Worm (Caenorhabditis elegans) whole organism, L2 larva: ENCODE results near the gene prp-38.

ENCODE experiments used
- C34F6.9 ChIP-seq: fragments of 150-350 bp; optimal IDR thresholded peaks from 2 replicates; lab custom pipeline; 2014; ENCODE audit warnings: missing biosample characterization, missing genetic modification characterization
- F13H6.1 ChIP-seq: sonication (generic microtip); optimal IDR thresholded peaks from 2 replicates; lab custom pipeline; 2016; ENCODE audit warnings: missing genetic modification characterization, missing compliant biosample characterization
- R02D3.7 ChIP-seq: fragments of 150-350 bp; optimal IDR thresholded peaks from 2 replicates; lab custom pipeline; 2014; ENCODE audit warnings: missing biosample characterization, missing genetic modification characterization
- Y55F3AM.14 ChIP-seq: fragments of 200-800 bp; sonication (Bioruptor generic); optimal IDR thresholded peaks from 2 replicates; lab custom pipeline; 2018; ENCODE audit warnings: mild to moderate bottlenecking, missing genetic modification characterization, missing compliant biosample characterization
- ZK546.5 ChIP-seq: sonication (generic microtip); optimal IDR thresholded peaks from 2 replicates; lab custom pipeline; 2017; ENCODE audit warnings: missing biosample characterization, missing genetic modification characterization
- alr-1 ChIP-seq: fragments of 150-350 bp; optimal IDR thresholded peaks from 2 replicates; lab custom pipeline; 2014; ENCODE audit warnings: missing biosample characterization, missing genetic modification characterization
- aly-2 ChIP-seq: fragments of 150-350 bp; optimal IDR thresholded peaks from 2 replicates; lab custom pipeline; 2014; ENCODE audit warnings: missing biosample characterization, missing genetic modification characterization
- ama-1 ChIP-seq: fragments of 150-350 bp; optimal IDR thresholded peaks from 2 replicates; lab custom pipeline; 2018; ENCODE audit warnings: inconsistent platforms
- blmp-1 ChIP-seq: sonication (generic microtip); optimal IDR thresholded peaks from 2 replicates; lab custom pipeline; 2017; ENCODE audit warnings: missing genetic modification characterization, mild to moderate bottlenecking, missing compliant biosample characterization, antibody characterized with exemption, moderate library complexity; ENCODE audit not compliant: insufficient read depth
- ceh-16 ChIP-seq: fragments of 150-350 bp; optimal IDR thresholded peaks from 2 replicates; lab custom pipeline; 2014; ENCODE audit warnings: missing biosample characterization, missing genetic modification characterization
- ceh-82 ChIP-seq: fragments of 150-350 bp; optimal IDR thresholded peaks from 2 replicates; lab custom pipeline; 2014; ENCODE audit warnings: missing biosample characterization, missing genetic modification characterization
- crh-2 ChIP-seq: sonication (generic microtip); optimal IDR thresholded peaks from 2 replicates; lab custom pipeline; 2017; ENCODE audit warnings: missing biosample characterization, missing genetic modification characterization
- dmd-4 ChIP-seq: sonication (generic microtip); optimal IDR thresholded peaks from 2 replicates; lab custom pipeline; 2017; ENCODE audit warnings: missing biosample characterization, missing genetic modification characterization
- egl-27 ChIP-seq: sonication (generic microtip); optimal IDR thresholded peaks from 3 replicates; lab custom pipeline; 2017; ENCODE audit warnings: missing biosample characterization, missing genetic modification reagents, missing genetic modification characterization
- elt-1 ChIP-seq: fragments of 150-350 bp; optimal IDR thresholded peaks from 2 replicates; lab custom pipeline; 2014; ENCODE audit warnings: missing biosample characterization, missing genetic modification characterization
- elt-3 ChIP-seq: sonication (generic microtip); optimal IDR thresholded peaks from 2 replicates; lab custom pipeline; 2017; ENCODE audit warnings: missing biosample characterization, missing genetic modification characterization
- fos-1 ChIP-seq: fragments of 150-350 bp; optimal IDR thresholded peaks from 2 replicates; lab custom pipeline; 2014; ENCODE audit warnings: missing biosample characterization, missing genetic modification characterization
- gmeb-1 ChIP-seq: fragments of 150-350 bp; optimal IDR thresholded peaks from 2 replicates; lab custom pipeline; 2014; ENCODE audit warnings: missing biosample characterization, missing genetic modification characterization
- lin-11 ChIP-seq: fragments of 150-350 bp; sonication (generic microtip); optimal IDR thresholded peaks from 2 replicates; lab custom pipeline; 2014; ENCODE audit warnings: missing biosample characterization, missing genetic modification characterization, inconsistent platforms, mixed read lengths
- lin-13 ChIP-seq: fragments of 150-350 bp; optimal IDR thresholded peaks from 2 replicates; lab custom pipeline; 2014; ENCODE audit warnings: missing biosample characterization, missing genetic modification reagents, missing genetic modification characterization
- lin-39 ChIP-seq: fragments of 150-350 bp; optimal IDR thresholded peaks from 2 replicates; lab custom pipeline; 2014; ENCODE audit warnings: missing biosample characterization, missing genetic modification reagents, missing genetic modification characterization
- lsy-2 ChIP-seq, 2 experiments: fragments of 150-350 bp in 1 of 2; sonication (generic microtip) in 1 of 2; optimal IDR thresholded peaks; 2 replicates each; lab custom pipeline; 2014 to 2017; ENCODE audit warnings: missing biosample characterization in 2 of 2, missing genetic modification characterization in 2 of 2
- mab-5 ChIP-seq: fragments of 150-350 bp; optimal IDR thresholded peaks from 2 replicates; lab custom pipeline; 2014; ENCODE audit warnings: missing biosample characterization, missing genetic modification characterization
- mbf-1 ChIP-seq: sonication (generic microtip); optimal IDR thresholded peaks from 2 replicates; lab custom pipeline; 2017; ENCODE audit warnings: missing biosample characterization, missing genetic modification characterization
- mdl-1 ChIP-seq, 2 experiments: fragments of 150-350 bp in 1 of 2; sonication (generic microtip) in 1 of 2; optimal IDR thresholded peaks; 2 replicates each; lab custom pipeline; 2017; ENCODE audit warnings: missing biosample characterization in 2 of 2, missing genetic modification characterization in 2 of 2
- nhr-10 ChIP-seq: sonication (generic microtip); optimal IDR thresholded peaks from 2 replicates; lab custom pipeline; 2017; ENCODE audit warnings: missing biosample characterization, missing genetic modification characterization
- nhr-11 ChIP-seq: fragments of 150-350 bp; optimal IDR thresholded peaks from 2 replicates; lab custom pipeline; 2014; ENCODE audit warnings: missing biosample characterization, missing genetic modification characterization
- nhr-12 ChIP-seq: fragments of 150-350 bp; optimal IDR thresholded peaks from 2 replicates; lab custom pipeline; 2014; ENCODE audit warnings: missing biosample characterization, missing genetic modification characterization
- nhr-129 ChIP-seq: fragments of 150-350 bp; optimal IDR thresholded peaks from 2 replicates; lab custom pipeline; 2014; ENCODE audit warnings: missing biosample characterization, missing genetic modification characterization
- nhr-21 ChIP-seq: fragments of 150-350 bp; optimal IDR thresholded peaks from 2 replicates; lab custom pipeline; 2014; ENCODE audit warnings: missing biosample characterization, missing genetic modification characterization
- nhr-23 ChIP-seq: fragments of 150-350 bp; optimal IDR thresholded peaks from 2 replicates; lab custom pipeline; 2014; ENCODE audit warnings: missing biosample characterization, missing genetic modification reagents, missing genetic modification characterization
- nhr-237 ChIP-seq: fragments of 150-350 bp; optimal IDR thresholded peaks from 2 replicates; lab custom pipeline; 2014; ENCODE audit warnings: missing biosample characterization, missing genetic modification characterization
- nhr-25 ChIP-seq: fragments of 150-350 bp; sonication (generic microtip); optimal IDR thresholded peaks from 3 replicates; lab custom pipeline; 2014; ENCODE audit warnings: missing biosample characterization, missing genetic modification characterization
- nhr-6 ChIP-seq: fragments of 150-350 bp; optimal IDR thresholded peaks from 2 replicates; lab custom pipeline; 2014; ENCODE audit warnings: missing biosample characterization, missing genetic modification characterization
- nhr-77 ChIP-seq: fragments of 150-350 bp; optimal IDR thresholded peaks from 2 replicates; lab custom pipeline; 2014; ENCODE audit warnings: missing biosample characterization, missing genetic modification characterization
- peb-1 ChIP-seq: fragments of 150-350 bp; optimal IDR thresholded peaks from 2 replicates; lab custom pipeline; 2014; ENCODE audit warnings: missing biosample characterization, missing genetic modification characterization
- sem-4 ChIP-seq: fragments of 150-350 bp; optimal IDR thresholded peaks from 2 replicates; lab custom pipeline; 2014; ENCODE audit warnings: missing biosample characterization, missing genetic modification reagents, missing genetic modification characterization
- skn-1 ChIP-seq: sonication (generic microtip); optimal IDR thresholded peaks from 2 replicates; lab custom pipeline; 2017; ENCODE audit warnings: missing biosample characterization, missing genetic modification characterization
- sma-3 ChIP-seq: sonication (generic microtip); optimal IDR thresholded peaks from 2 replicates; lab custom pipeline; 2016; ENCODE audit warnings: missing genetic modification reagents, missing genetic modification characterization, missing compliant biosample characterization
- sma-9 ChIP-seq, 2 experiments: fragments of 150-350 bp in 1 of 2; sonication (generic microtip) in 1 of 2; optimal IDR thresholded peaks; 2 replicates each; lab custom pipeline; 2014 to 2016; ENCODE audit warnings: missing genetic modification characterization in 2 of 2, mild to moderate bottlenecking in 1 of 2, missing biosample characterization in 1 of 2, missing compliant biosample characterization in 1 of 2, missing genetic modification reagents in 1 of 2, moderate library complexity in 1 of 2
- snpc-4 ChIP-seq: fragments of 150-350 bp; optimal IDR thresholded peaks from 2 replicates; lab custom pipeline; 2014; ENCODE audit warnings: missing biosample characterization, missing genetic modification characterization
- unc-39 ChIP-seq: fragments of 150-350 bp; optimal IDR thresholded peaks from 2 replicates; lab custom pipeline; 2014; ENCODE audit warnings: missing biosample characterization, missing genetic modification characterization
- unc-55 ChIP-seq: fragments of 150-350 bp; sonication (generic microtip); optimal IDR thresholded peaks from 3 replicates; lab custom pipeline; 2014; ENCODE audit warnings: missing biosample characterization, missing genetic modification reagents, missing genetic modification characterization
- unc-62 ChIP-seq: fragments of 150-350 bp; optimal IDR thresholded peaks from 2 replicates; lab custom pipeline; 2014; ENCODE audit warnings: missing biosample characterization, missing genetic modification reagents, missing genetic modification characterization
- zag-1 ChIP-seq: fragments of 150-350 bp; optimal IDR thresholded peaks from 2 replicates; lab custom pipeline; 2014; ENCODE audit warnings: missing biosample characterization, missing genetic modification characterization
- ztf-1 ChIP-seq: fragments of 200-800 bp; sonication (Bioruptor generic); conservative IDR thresholded peaks from 2 replicates; pipeline ENCODE4 v1.3.6; 2022; ENCODE audit warnings: missing genetic modification characterization, missing compliant biosample characterization
- ztf-11 ChIP-seq: sonication (generic microtip); optimal IDR thresholded peaks from 2 replicates; lab custom pipeline; 2017; ENCODE audit warnings: missing biosample characterization, missing genetic modification characterization
- ztf-4 ChIP-seq: fragments of 150-350 bp; optimal IDR thresholded peaks from 2 replicates; lab custom pipeline; 2014; ENCODE audit warnings: missing biosample characterization, missing genetic modification characterization

prp-38 gene

DNA sequence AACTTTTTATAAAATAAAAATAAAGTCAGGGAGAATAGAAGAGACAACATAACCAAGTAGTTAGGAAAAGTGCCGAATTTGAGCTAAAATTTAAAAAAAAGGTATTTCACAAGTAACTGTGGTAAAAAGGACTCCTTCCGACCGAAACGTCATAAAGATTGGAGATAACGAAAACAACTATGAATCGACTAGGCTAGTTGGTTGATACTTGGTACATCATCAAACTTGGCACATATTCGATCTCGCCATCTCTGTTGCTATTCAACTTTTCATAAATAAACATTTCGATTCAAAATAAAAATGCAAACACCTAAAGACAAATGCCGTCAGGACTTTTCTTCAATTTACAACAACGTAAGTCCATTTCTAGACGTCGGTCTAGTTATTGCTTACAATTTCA is 5.9 kb upstream of the prp-38 start, which contains the start of gene C29A12.22:
Gene C29A12.22 (plus strand): TSS at position 301 of the 400 bp plus-strand sequence.
- TF ChIP-seq ceh-82 (no peak), sma-9 (GFP tag; optimal IDR thresholded peaks at IDR 0.05; lab: Kevin White, UChicago) (no peak), sma-9 (tag; optimal IDR thresholded peaks at IDR 0.05; lab: Kevin White, UChicago) (no peak), elt-1 (no peak), lin-11 (tag; lab: Kevin White, UChicago) (no peak), nhr-11 (tag; lab: Kevin White, UChicago) (no peak), mab-5 (tag; lab: Kevin White, UChicago) (no peak), zag-1 (tag; lab: Kevin White, UChicago) (no peak), skn-1 (tag; lab: Kevin White, UChicago) (no peak), unc-62 (GFP tag; lab: Kevin White, UChicago) (no peak), nhr-129 (tag; lab: Kevin White, UChicago) (no peak), ama-1 (lab: Kevin White, UChicago) (no peak), nhr-6 (no peak), ZK546.5 (tag; lab: Kevin White, UChicago) (no peak), fos-1 (tag; lab: Kevin White, UChicago) (no peak)

DNA sequence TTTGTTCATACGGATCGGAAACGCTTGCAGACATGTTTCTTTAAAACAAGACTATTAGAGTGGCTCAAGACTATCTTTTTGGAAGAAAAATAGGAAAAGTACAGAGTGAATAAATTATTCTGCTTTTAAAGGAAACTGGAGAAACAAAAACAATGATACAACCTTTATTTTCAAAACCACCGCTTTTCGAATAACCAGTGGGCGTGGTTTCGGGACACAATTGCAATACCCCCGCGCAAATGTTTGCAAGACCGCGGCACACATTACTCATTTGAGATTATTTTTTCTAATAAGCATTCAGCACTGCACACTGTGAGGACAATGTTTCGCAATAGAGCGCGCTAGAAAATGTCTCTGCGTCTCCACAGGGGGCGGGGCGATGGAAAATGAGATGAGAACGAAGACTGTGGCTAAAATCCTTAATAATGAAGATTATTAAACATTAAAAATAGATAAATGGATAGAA is 2.1 kb upstream of the prp-38 start, which contains the start of gene plrg-1:
Gene plrg-1 (minus strand): TSS at position 51 of the 466 bp plus-strand sequence.
- peak; percentile 7 for TF ChIP-seq Y55F3AM.14 (GFP tag; lab: Kevin White, UChicago)
- peak; percentile 90 for TF ChIP-seq sma-3 (GFP tag; lab: Kevin White, UChicago)
- peak; percentile 82 for TF ChIP-seq lin-13 (GFP tag; lab: Kevin White, UChicago)
- peak; percentile 50 for TF ChIP-seq ceh-82
- TF ChIP-seq ztf-4 (tag; lab: Kevin White, UChicago): peak; percentile 83
- no peak for TF ChIP-seq lin-39 (tag; lab: Kevin White, UChicago)
- TF ChIP-seq lin-11 (tag; lab: Kevin White, UChicago): peak; percentile 88
- no peak for TF ChIP-seq elt-3
- no peak for TF ChIP-seq ama-1 (lab: Kevin White, UChicago)
- TF ChIP-seq nhr-23 (tag; lab: Kevin White, UChicago): no peak
- TF ChIP-seq dmd-4 (tag; lab: Kevin White, UChicago): no peak
- TF ChIP-seq alr-1 (tag; lab: Kevin White, UChicago): peak; percentile 1
- no peak for TF ChIP-seq unc-62 (GFP tag; lab: Kevin White, UChicago)
- no peak for TF ChIP-seq nhr-77
- peak; percentile 89 for TF ChIP-seq C34F6.9 (tag; lab: Kevin White, UChicago)
- peak; percentile 56 for TF ChIP-seq zag-1 (tag; lab: Kevin White, UChicago)
- TF ChIP-seq nhr-6: peak; percentile 62
- TF ChIP-seq mdl-1 (tag; optimal IDR thresholded peaks at IDR 0.05; lab: Kevin White, UChicago): peak in 1 of 2 experiments; percentile 30
- TF ChIP-seq mbf-1 (tag; lab: Kevin White, UChicago): no peak
- TF ChIP-seq mab-5 (tag; lab: Kevin White, UChicago): peak; percentile 91
- peak; percentile 93 for TF ChIP-seq F13H6.1 (tag; lab: Kevin White, UChicago)
- peak; percentile 85 for TF ChIP-seq sem-4
- TF ChIP-seq peb-1 (tag; lab: Kevin White, UChicago): no peak
- no peak for TF ChIP-seq skn-1 (tag; lab: Kevin White, UChicago)
- peak; percentile 22 for TF ChIP-seq ZK546.5 (tag; lab: Kevin White, UChicago)
- no peak for TF ChIP-seq nhr-12 (tag; lab: Kevin White, UChicago)
- peak; percentile 63 for TF ChIP-seq ceh-16
- TF ChIP-seq lsy-2 (tag; optimal IDR thresholded peaks at IDR 0.05; lab: Kevin White, UChicago): peak; percentile 72 to 87
- no peak for TF ChIP-seq ztf-1 (GFP tag; lab: Robert Waterston, UW)
- TF ChIP-seq snpc-4 (tag; lab: Kevin White, UChicago): peak; percentile 74
- peak; percentile 23 for TF ChIP-seq nhr-237 (tag; lab: Kevin White, UChicago)
- no peak for TF ChIP-seq elt-1
- peak; percentile 54 for TF ChIP-seq fos-1 (tag; lab: Kevin White, UChicago)
- TF ChIP-seq sma-9 (GFP tag; optimal IDR thresholded peaks at IDR 0.05; lab: Kevin White, UChicago): peak; percentile 96
- no peak for TF ChIP-seq sma-9 (tag; optimal IDR thresholded peaks at IDR 0.05; lab: Kevin White, UChicago)
- TF ChIP-seq nhr-25 (tag; lab: Kevin White, UChicago): peak; percentile 91
- peak; percentile 86 for TF ChIP-seq nhr-129 (tag; lab: Kevin White, UChicago)
- TF ChIP-seq nhr-11 (tag; lab: Kevin White, UChicago): peak; percentile 53
- peak; percentile 86 for TF ChIP-seq gmeb-1 (tag; lab: Kevin White, UChicago)
- no peak for TF ChIP-seq aly-2 (tag; lab: Kevin White, UChicago)
- peak; percentile 95 for TF ChIP-seq unc-55
- TF ChIP-seq nhr-10: no peak
- TF ChIP-seq crh-2 (tag; lab: Kevin White, UChicago): peak; percentile 83
- no peak for TF ChIP-seq blmp-1
- TF ChIP-seq unc-39: no peak
- peak; percentile 9 for TF ChIP-seq ztf-11 (tag; lab: Kevin White, UChicago)
- peak; percentile 19 for TF ChIP-seq R02D3.7 (tag; lab: Kevin White, UChicago)
- TF ChIP-seq nhr-21: peak; percentile 70
- TF ChIP-seq egl-27 (tag; lab: Kevin White, UChicago): peak; percentile 62
